Worm (Caenorhabditis elegans) whole organism, mixed stage, embryonic: ENCODE results near the gene txdc-17.

ENCODE experiments used
- ces-1 ChIP-seq: fragments of 150-350 bp; optimal IDR thresholded peaks from 2 replicates; lab custom pipeline; 2014; ENCODE audit warnings: missing biosample characterization, missing genetic modification reagents, missing genetic modification characterization
- elt-1 ChIP-seq: sonication (generic microtip); optimal IDR thresholded peaks from 2 replicates; lab custom pipeline; 2017; ENCODE audit warnings: missing genetic modification characterization, mild to moderate bottlenecking, missing compliant biosample characterization, antibody characterized with exemption, moderate library complexity, borderline replicate concordance; ENCODE audit not compliant: insufficient read depth
- elt-3 ChIP-seq: fragments of 150-350 bp; optimal IDR thresholded peaks from 2 replicates; lab custom pipeline; 2014; ENCODE audit warnings: missing biosample characterization, missing genetic modification characterization
- flh-1 ChIP-seq: fragments of 200-800 bp; sonication (Bioruptor generic); optimal IDR thresholded peaks from 2 replicates; lab custom pipeline; 2018; ENCODE audit warnings: mild to moderate bottlenecking, missing genetic modification characterization, moderate library complexity, missing compliant biosample characterization
- lin-32 ChIP-seq: fragments of 200-800 bp; sonication (Bioruptor generic); optimal IDR thresholded peaks from 2 replicates; lab custom pipeline; 2018; ENCODE audit warnings: mild to moderate bottlenecking, missing genetic modification characterization, missing compliant biosample characterization
- nhr-2 ChIP-seq: fragments of 150-350 bp; optimal IDR thresholded peaks from 2 replicates; lab custom pipeline; 2014; ENCODE audit warnings: missing biosample characterization, missing genetic modification characterization
- nhr-237 ChIP-seq: fragments of 150-350 bp; optimal IDR thresholded peaks from 2 replicates; lab custom pipeline; 2014; ENCODE audit warnings: missing biosample characterization, missing genetic modification characterization
- snpc-4 ChIP-seq: fragments of 150-350 bp; optimal IDR thresholded peaks from 2 replicates; lab custom pipeline; 2014; ENCODE audit warnings: missing biosample characterization, missing genetic modification characterization
- sptf-1 ChIP-seq: sonication (generic microtip); optimal IDR thresholded peaks from 2 replicates; lab custom pipeline; 2017; ENCODE audit warnings: mild to moderate bottlenecking, missing genetic modification characterization, moderate library complexity, missing compliant biosample characterization
- unc-62 ChIP-seq: fragments of 150-350 bp; optimal IDR thresholded peaks from 2 replicates; lab custom pipeline; 2014; ENCODE audit warnings: missing biosample characterization, missing genetic modification reagents, missing genetic modification characterization
- ztf-11 ChIP-seq: fragments of 150-350 bp; optimal IDR thresholded peaks from 2 replicates; lab custom pipeline; 2014; ENCODE audit warnings: missing biosample characterization, missing genetic modification characterization

- TF ChIP-seq ztf-11 (tag; lab: Kevin White, UChicago) = no peak
- no peak for TF ChIP-seq sptf-1
- TF ChIP-seq nhr-237 (tag; lab: Kevin White, UChicago) = no peak
- TF ChIP-seq flh-1 (GFP tag; lab: Kevin White, UChicago) = no peak
- no peak for TF ChIP-seq elt-1 (tag; lab: Kevin White, UChicago)
- no peak for TF ChIP-seq ces-1 (GFP tag; lab: Kevin White, UChicago)
- no peak for TF ChIP-seq snpc-4 (tag; lab: Kevin White, UChicago)
- no peak for TF ChIP-seq unc-62 (GFP tag; lab: Kevin White, UChicago)
- no peak for TF ChIP-seq nhr-2 (tag; lab: Kevin White, UChicago)
- TF ChIP-seq lin-32 (GFP tag; lab: Kevin White, UChicago) = no peak
- no peak for TF ChIP-seq elt-3 (tag; lab: Kevin White, UChicago)
Observed at ce11 chrIII:2868416-2868815, 34.0 kb downstream of the txdc-17 start.
